Worm (Caenorhabditis elegans): Measurements from ENCODE around the gene deg-1.

deg-1 gene

ce11 chrX:7712887-7713286 is 40.0 kb upstream of the deg-1 start:
- TF ChIP-seq lin-39 (tag; optimal IDR thresholded peaks at IDR 0.05): peak; percentile 6
- no peak for TF ChIP-seq nhr-23 (tag; optimal IDR thresholded peaks at IDR 0.05)
- TF ChIP-seq sma-9 (GFP tag; optimal IDR thresholded peaks at IDR 0.05): no peak
- TF ChIP-seq sma-9 (tag; optimal IDR thresholded peaks at IDR 0.05): no peak
- no peak for TF ChIP-seq mbf-1 (tag; optimal IDR thresholded peaks at IDR 0.05)
- TF ChIP-seq unc-55 (GFP tag; optimal IDR thresholded peaks at IDR 0.05): peak; percentile 17

ce11 chrX:7715463-7715862 is 37.4 kb upstream of the deg-1 start:
- TF ChIP-seq ZK546.5 (tag; optimal IDR thresholded peaks at IDR 0.05) (no peak), sma-9 (GFP tag; optimal IDR thresholded peaks at IDR 0.05) (peak; percentile 46), sma-9 (tag; optimal IDR thresholded peaks at IDR 0.05) (no peak), nhr-12 (tag; optimal IDR thresholded peaks at IDR 0.05) (no peak), nhr-129 (tag; optimal IDR thresholded peaks at IDR 0.05) (peak; percentile 45), mab-5 (tag; optimal IDR thresholded peaks at IDR 0.05) (peak; percentile 18), F13H6.1 (tag; optimal IDR thresholded peaks at IDR 0.05) (peak; percentile 76), lsy-2 (tag; optimal IDR thresholded peaks at IDR 0.05) (peak in 1 of 2 experiments; percentile 10)

ce11 chrX:7718972-7719371 is 33.9 kb upstream of the deg-1 start, which contains the start of gene K09F5.6:
Gene K09F5.6, plus strand, starts transcription at chrX:7719272.
- TF ChIP-seq aly-2 (tag; optimal IDR thresholded peaks at IDR 0.05) (no peak), nhr-237 (tag; optimal IDR thresholded peaks at IDR 0.05) (no peak), alr-1 (tag; optimal IDR thresholded peaks at IDR 0.05) (no peak), nhr-11 (tag; optimal IDR thresholded peaks at IDR 0.05) (no peak), lin-11 (tag; optimal IDR thresholded peaks at IDR 0.05) (no peak), sem-4 (tag; optimal IDR thresholded peaks at IDR 0.05) (no peak), elt-1 (tag; optimal IDR thresholded peaks at IDR 0.05) (no peak), snpc-4 (tag; optimal IDR thresholded peaks at IDR 0.05) (no peak)

- TF ChIP-seq unc-55 (GFP tag; optimal IDR thresholded peaks at IDR 0.05): no peak
- TF ChIP-seq C34F6.9 (tag; optimal IDR thresholded peaks at IDR 0.05): no peak
- TF ChIP-seq ZK546.5 (tag; optimal IDR thresholded peaks at IDR 0.05): no peak
- no peak for TF ChIP-seq R02D3.7 (tag; optimal IDR thresholded peaks at IDR 0.05)
- TF ChIP-seq alr-1 (tag; optimal IDR thresholded peaks at IDR 0.05): no peak
- TF ChIP-seq ztf-11 (tag; optimal IDR thresholded peaks at IDR 0.05): no peak
- TF ChIP-seq crh-2 (tag; optimal IDR thresholded peaks at IDR 0.05): no peak
- no peak for TF ChIP-seq skn-1 (tag; optimal IDR thresholded peaks at IDR 0.05)
- TF ChIP-seq aly-2 (tag; optimal IDR thresholded peaks at IDR 0.05): no peak
- TF ChIP-seq lin-11 (tag; optimal IDR thresholded peaks at IDR 0.05): no peak
- no peak for TF ChIP-seq Y55F3AM.14 (GFP tag; optimal IDR thresholded peaks at IDR 0.05)
- TF ChIP-seq ztf-4 (tag; optimal IDR thresholded peaks at IDR 0.05): no peak
- no peak for TF ChIP-seq nhr-21 (tag; optimal IDR thresholded peaks at IDR 0.05)
- no peak for TF ChIP-seq ceh-82 (tag; optimal IDR thresholded peaks at IDR 0.05)
- no peak for TF ChIP-seq unc-39 (tag; optimal IDR thresholded peaks at IDR 0.05)
- no peak for TF ChIP-seq fos-1 (tag; optimal IDR thresholded peaks at IDR 0.05)
- TF ChIP-seq nhr-11 (tag; optimal IDR thresholded peaks at IDR 0.05): no peak
- TF ChIP-seq nhr-6 (tag; optimal IDR thresholded peaks at IDR 0.05): no peak
Observed at ce11 chrX:7720565-7720964, 32.3 kb upstream of the deg-1 start.

ce11 chrX:7724099-7724498 is 28.8 kb upstream of the deg-1 start:
- TF ChIP-seq C34F6.9 (tag; optimal IDR thresholded peaks at IDR 0.05) (no peak), sma-9 (GFP tag; optimal IDR thresholded peaks at IDR 0.05) (no peak), sma-9 (tag; optimal IDR thresholded peaks at IDR 0.05) (no peak), skn-1 (tag; optimal IDR thresholded peaks at IDR 0.05) (no peak), mab-5 (tag; optimal IDR thresholded peaks at IDR 0.05) (no peak), nhr-6 (tag; optimal IDR thresholded peaks at IDR 0.05) (no peak), Y55F3AM.14 (GFP tag; optimal IDR thresholded peaks at IDR 0.05) (no peak), ceh-16 (tag; optimal IDR thresholded peaks at IDR 0.05) (no peak)

ce11 chrX:7725615-7726014 is 27.3 kb upstream of the deg-1 start, which contains the start of gene spp-14:
Gene spp-14, plus strand, starts transcription at chrX:7725979.
- TF ChIP-seq mbf-1 (tag; optimal IDR thresholded peaks at IDR 0.05) (no peak), gmeb-1 (tag; optimal IDR thresholded peaks at IDR 0.05) (peak; percentile 49), skn-1 (tag; optimal IDR thresholded peaks at IDR 0.05) (no peak), F13H6.1 (tag; optimal IDR thresholded peaks at IDR 0.05) (peak; percentile 58), crh-2 (tag; optimal IDR thresholded peaks at IDR 0.05) (peak; percentile 35), ceh-82 (tag; optimal IDR thresholded peaks at IDR 0.05) (no peak), fos-1 (tag; optimal IDR thresholded peaks at IDR 0.05) (peak; percentile 78), sma-3 (GFP tag; optimal IDR thresholded peaks at IDR 0.05) (peak; percentile 54), aly-2 (tag; optimal IDR thresholded peaks at IDR 0.05) (no peak), sma-9 (GFP tag; optimal IDR thresholded peaks at IDR 0.05) (peak; percentile 76), sma-9 (tag; optimal IDR thresholded peaks at IDR 0.05) (no peak), ceh-16 (tag; optimal IDR thresholded peaks at IDR 0.05) (no peak), unc-39 (tag; optimal IDR thresholded peaks at IDR 0.05) (no peak)

Data from whole organism, L2 larva.